Worm (Caenorhabditis elegans): Measurements from ENCODE around the gene ost-1.

ost-1 gene

ce11 chrIV:1067430-1067829 is 39.8 kb upstream of the ost-1 start, which contains the start of gene znf-782:
TSS of gene znf-782 (minus strand) at chrIV:1067525.
- TF ChIP-seq mcd-1 (GFP tag; IDR thresholded peaks at IDR 0.05) = 0 out of 2 replicates have a peak, but pooled peaks have one; percentile 19
- TF ChIP-seq snpc-1.1 (tag; optimal IDR thresholded peaks at IDR 0.05; ENCODE audit: insufficient read depth) = no peak
- TF ChIP-seq F55B11.4 (tag; optimal IDR thresholded peaks at IDR 0.05; ENCODE audit: borderline replicate concordance, insufficient read depth) = no peak
- peak; percentile 96 for TF ChIP-seq zfh-2 (GFP tag; conservative IDR thresholded peaks at IDR 0.05)
- TF ChIP-seq hmg-1.2 (GFP tag; IDR thresholded peaks at IDR 0.05) = peak; percentile 81
- no peak for TF ChIP-seq cebp-1 (GFP tag; IDR thresholded peaks at IDR 0.05)
- peak; percentile 4 for TF ChIP-seq cebp-1 (tag; optimal IDR thresholded peaks at IDR 0.05)
- peak; percentile 90 for TF ChIP-seq egrh-3 (GFP tag; IDR thresholded peaks at IDR 0.05)
- no peak for TF ChIP-seq hmg-20 (GFP tag; IDR thresholded peaks at IDR 0.05)
- 0 out of 2 replicates have a peak, but pooled peaks have one; percentile 41 for TF ChIP-seq nfyb-1 (GFP tag; IDR thresholded peaks at IDR 0.05)
- TF ChIP-seq lin-26 (GFP tag; IDR thresholded peaks at IDR 0.05) = no peak
- no peak for TF ChIP-seq K12H6.12 (tag; optimal IDR thresholded peaks at IDR 0.05)
- peak; percentile 14 for TF ChIP-seq attf-5 (GFP tag; optimal IDR thresholded peaks at IDR 0.05)
- peak; percentile 49; the same call in 1 of the 2 replicates for TF ChIP-seq dox-1 (GFP tag; IDR thresholded peaks at IDR 0.05)
- TF ChIP-seq nhr-80 (tag; optimal IDR thresholded peaks at IDR 0.05) = peak; percentile 68

ce11 chrIV:1068730-1069244 is 38.4 kb upstream of the ost-1 start:
- TF ChIP-seq F37B4.10 (GFP tag; IDR thresholded peaks at IDR 0.05) (0 out of 2 replicates have a peak, but pooled peaks have one; percentile 15), zim-3 (tag; optimal IDR thresholded peaks at IDR 0.05) (no peak), ets-4 (GFP tag; optimal IDR thresholded peaks at IDR 0.05) (no peak), lir-1 (GFP tag; conservative IDR thresholded peaks at IDR 0.05) (no peak), hrde-1 (tag; optimal IDR thresholded peaks at IDR 0.05; ENCODE audit: borderline replicate concordance) (no peak), egrh-3 (GFP tag; IDR thresholded peaks at IDR 0.05) (peak; percentile 80; the same call in 1 of the 2 replicates), lag-1 (GFP tag; IDR thresholded peaks at IDR 0.05) (no peak), F57A8.1 (GFP tag; optimal IDR thresholded peaks at IDR 0.05) (no peak), zfh-2 (GFP tag; conservative IDR thresholded peaks at IDR 0.05) (peak; percentile 89)

- TF ChIP-seq let-526 (GFP tag; IDR thresholded peaks at IDR 0.05) (no peak), attf-3 (GFP tag; conservative IDR thresholded peaks at IDR 0.05) (0 out of 2 replicates have a peak, but pooled peaks have one; percentile 42), pbrm-1 (GFP tag; IDR thresholded peaks at IDR 0.05) (peak; percentile 80; the same call in 1 of the 2 replicates), snpc-4 (GFP tag; optimal IDR thresholded peaks at IDR 0.05) (no peak), snpc-4 (tag; optimal IDR thresholded peaks at IDR 0.05) (no peak), hlh-26 (GFP tag; conservative IDR thresholded peaks at IDR 0.05) (no peak), K11D2.4 (GFP tag; IDR thresholded peaks at IDR 0.05) (peak; percentile 83), aptf-2 (GFP tag; conservative IDR thresholded peaks at IDR 0.05) (no peak), attf-5 (GFP tag; optimal IDR thresholded peaks at IDR 0.05) (peak; percentile 32), ccch-3 (GFP tag; optimal IDR thresholded peaks at IDR 0.05) (no peak), K12H6.12 (tag; optimal IDR thresholded peaks at IDR 0.05) (peak; percentile 47), zfh-2 (GFP tag; conservative IDR thresholded peaks at IDR 0.05) (peak; percentile 99), atf-7 (tag; optimal IDR thresholded peaks at IDR 0.05) (no peak), dox-1 (GFP tag; IDR thresholded peaks at IDR 0.05) (peak; percentile 58), Y53G8AR.9 (GFP tag; conservative IDR thresholded peaks at IDR 0.05) (no peak), mcd-1 (GFP tag; IDR thresholded peaks at IDR 0.05) (peak; percentile 66), F23B12.7 (tag; optimal IDR thresholded peaks at IDR 0.05; ENCODE audit: insufficient read depth) (peak; percentile 40), lin-54 (GFP tag; optimal IDR thresholded peaks at IDR 0.05) (peak; percentile 9), ztf-26 (tag; optimal IDR thresholded peaks at IDR 0.05) (no peak), ztf-3 (GFP tag; optimal IDR thresholded peaks at IDR 0.05) (no peak), nhr-80 (tag; optimal IDR thresholded peaks at IDR 0.05) (peak; percentile 88), nfyb-1 (GFP tag; IDR thresholded peaks at IDR 0.05) (0 out of 2 replicates have a peak, but pooled peaks have one; percentile 28), akir-1 (GFP tag; optimal IDR thresholded peaks at IDR 0.05) (no peak), F49E8.2 (tag; optimal IDR thresholded peaks at IDR 0.05; ENCODE audit: insufficient read depth) (no peak), cebp-2 (GFP tag; IDR thresholded peaks at IDR 0.05) (no peak), hmg-1.2 (GFP tag; IDR thresholded peaks at IDR 0.05) (peak; percentile 84), repo-1 (tag; optimal IDR thresholded peaks at IDR 0.05) (no peak), F39B2.1 (GFP tag; IDR thresholded peaks at IDR 0.05) (no peak), hlh-12 (tag; optimal IDR thresholded peaks at IDR 0.05) (no peak), ets-4 (GFP tag; optimal IDR thresholded peaks at IDR 0.05) (peak; percentile 29)
Measured at ce11 chrIV:1070383-1070782, 36.8 kb upstream of the ost-1 start.

Measured in whole organism, young adult.